Fruit fly (Drosophila melanogaster) S2 (cell line): ENCODE data around the gene Grip84.

ENCODE experiments used
- CG8478 ChIP-seq: fragments of >200 bp; optimal IDR thresholded peaks from 2 replicates; lab custom pipeline; 2018
- CTCF ChIP-seq, 2 experiments: fragments of >200 bp; optimal IDR thresholded peaks; 2 replicates each; lab custom pipeline; 2018

The Grip84 gene

dm6 chrX:19565714-19566316 lies at the start of gene Grip84, which contains the start of gene car:
TSS of gene Grip84 (minus strand) at chrX:19565764.
TSS of gene car (plus strand) at chrX:19566019.
- TF ChIP-seq CTCF (optimal IDR thresholded peaks at IDR 0.05; lab: Kevin White, UChicago), result no peak
- TF ChIP-seq CG8478 (lab: Kevin White, UChicago), result no peak

DNA sequence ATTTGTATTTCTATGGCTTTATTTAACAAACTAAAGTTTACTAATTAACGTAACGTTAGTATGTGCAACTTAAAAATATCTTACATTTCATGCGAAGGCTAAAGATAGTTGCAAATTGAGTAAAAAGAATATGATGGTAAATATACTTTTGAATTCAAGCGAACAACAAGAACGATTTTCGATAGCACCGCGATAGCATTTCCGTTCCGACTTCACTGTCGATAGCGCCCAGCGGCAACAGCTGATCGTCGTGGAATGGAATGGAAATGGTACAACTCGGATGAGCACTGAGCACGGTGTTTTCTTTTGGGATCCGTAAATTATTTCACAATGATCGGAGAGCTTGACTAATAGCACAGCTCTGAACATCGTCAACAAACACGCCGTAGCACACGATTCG lies 47.9 kb upstream of the Grip84 start:
- TF ChIP-seq CTCF (optimal IDR thresholded peaks at IDR 0.05; lab: Kevin White, UChicago) (no peak), CG8478 (lab: Kevin White, UChicago) (no peak)

dm6 chrX:19611226-19611625 lies 45.7 kb upstream of the Grip84 start, which contains the start of the genes Shawn and Tyler:
TSS of gene Shawn (plus strand) at chrX:19611526.
TSS of gene Tyler (plus strand) at chrX:19611526.
- TF ChIP-seq CG8478 (lab: Kevin White, UChicago), result no peak
- no peak for TF ChIP-seq CTCF (optimal IDR thresholded peaks at IDR 0.05; lab: Kevin White, UChicago)

- TF ChIP-seq CTCF (optimal IDR thresholded peaks at IDR 0.05; lab: Kevin White, UChicago) (no peak), CG8478 (lab: Kevin White, UChicago) (no peak)
Measured at dm6 chrX:19608042-19608609, 42.6 kb upstream of the Grip84 start.

dm6 chrX:19606971-19607370 lies 41.4 kb upstream of the Grip84 start:
- TF ChIP-seq CTCF (optimal IDR thresholded peaks at IDR 0.05; lab: Kevin White, UChicago) (no peak), CG8478 (lab: Kevin White, UChicago) (no peak)

DNA sequence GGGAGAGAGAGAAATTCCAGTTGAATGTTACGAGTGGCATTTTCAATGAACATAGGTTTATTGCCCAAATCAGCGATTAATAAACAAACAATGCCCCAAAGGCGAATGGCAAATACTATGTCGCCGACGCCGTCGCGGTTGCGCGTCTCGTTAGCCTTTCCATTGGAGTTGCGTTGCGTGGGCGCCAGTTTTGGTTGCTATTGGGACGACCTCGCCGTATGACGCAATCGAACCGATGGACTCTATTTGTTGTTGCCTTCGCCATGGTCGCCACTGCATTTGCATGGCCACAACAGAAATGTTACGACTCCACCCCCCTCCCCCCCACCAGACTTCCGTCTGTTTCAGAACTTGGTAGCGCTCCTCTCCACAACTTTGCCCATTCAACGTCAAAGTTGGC lies 41.0 kb upstream of the Grip84 start:
- TF ChIP-seq CTCF (optimal IDR thresholded peaks at IDR 0.05; lab: Kevin White, UChicago), result no peak
- TF ChIP-seq CG8478 (lab: Kevin White, UChicago), result no peak

DNA sequence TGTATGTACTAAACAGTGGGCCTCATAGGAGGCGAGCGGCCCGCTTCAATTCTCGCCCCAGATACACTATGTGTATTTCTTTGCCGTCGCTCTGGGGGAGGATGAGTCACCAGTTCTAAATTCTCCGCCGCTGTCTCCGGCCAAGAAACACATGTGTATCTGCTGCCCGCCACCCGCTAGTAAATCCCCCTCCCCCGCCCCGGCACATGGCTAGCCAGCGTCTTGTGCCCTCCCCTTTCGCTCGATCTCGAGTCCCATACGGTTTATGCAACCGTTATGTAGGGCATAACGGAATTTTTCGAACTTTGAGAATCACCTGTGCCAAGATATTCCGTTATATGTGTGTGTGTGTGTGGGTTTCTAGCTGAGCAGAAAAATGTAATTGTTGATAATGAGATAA lies 40.4 kb upstream of the Grip84 start:
- no peak for TF ChIP-seq CG8478 (lab: Kevin White, UChicago)
- TF ChIP-seq CTCF (optimal IDR thresholded peaks at IDR 0.05; lab: Kevin White, UChicago), result no peak

DNA sequence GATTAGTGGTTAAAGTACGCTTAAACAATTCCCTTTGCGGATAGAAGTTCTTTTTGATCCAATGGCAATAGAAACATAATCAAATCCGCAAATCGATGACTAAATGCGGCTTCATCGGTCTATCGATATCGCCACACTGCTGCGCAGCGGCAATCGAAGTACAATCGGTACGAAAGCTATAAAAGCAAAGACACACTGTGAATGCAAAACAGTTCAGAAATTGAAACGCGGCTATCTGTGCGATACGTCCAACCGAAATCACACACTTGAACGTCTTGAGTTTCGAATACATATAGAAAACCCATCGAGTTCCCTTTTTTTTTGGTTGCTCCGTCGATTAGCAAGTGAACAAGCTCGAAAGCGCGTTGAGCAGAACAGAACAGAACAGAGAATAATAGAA lies 39.4 kb upstream of the Grip84 start, which contains the start of gene CG14207:
Gene CG14207, plus strand, starts transcription at position 203 of the 400 bp plus-strand sequence.
- no peak for TF ChIP-seq CG8478 (lab: Kevin White, UChicago)
- TF ChIP-seq CTCF (optimal IDR thresholded peaks at IDR 0.05; lab: Kevin White, UChicago), result no peak

DNA sequence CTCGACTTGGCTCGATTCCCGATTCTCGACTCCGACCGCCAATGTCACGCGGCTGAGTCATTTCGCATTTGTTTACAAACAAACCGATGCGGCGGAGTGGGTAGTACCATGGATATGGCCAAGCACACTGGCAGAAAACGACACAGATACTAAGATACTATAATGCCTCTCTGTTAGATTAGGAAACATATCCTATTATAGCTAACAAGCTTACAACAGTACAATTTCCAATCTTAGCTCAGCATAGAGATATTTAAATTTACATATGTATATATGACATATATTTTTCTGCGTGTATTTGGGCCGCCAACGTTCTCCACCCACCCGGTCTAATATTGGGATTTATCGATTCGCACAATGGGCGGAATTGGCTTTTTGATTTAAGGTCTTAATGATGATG lies 38.4 kb upstream of the Grip84 start:
- TF ChIP-seq CG8478 (lab: Kevin White, UChicago) (no peak), CTCF (optimal IDR thresholded peaks at IDR 0.05; lab: Kevin White, UChicago) (no peak)

DNA sequence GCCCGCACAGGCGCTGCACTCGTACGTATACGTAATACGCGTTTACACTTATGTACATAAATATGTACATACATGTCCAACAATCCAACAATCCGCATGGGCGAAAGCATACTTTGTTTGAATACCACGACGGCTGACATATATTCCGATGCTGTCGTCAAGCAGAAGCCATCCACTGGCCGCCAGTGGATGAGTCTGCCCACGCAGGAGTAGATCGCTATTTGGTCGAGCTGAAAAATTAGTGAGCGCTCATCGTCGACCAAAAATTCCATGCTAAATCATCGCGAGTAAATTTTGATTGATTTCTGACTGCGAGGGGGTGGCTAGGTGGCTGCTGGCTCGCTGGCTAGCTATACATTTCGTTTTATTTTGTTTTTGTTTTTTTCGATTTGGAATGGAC lies 36.9 kb upstream of the Grip84 start:
- TF ChIP-seq CG8478 (lab: Kevin White, UChicago) (no peak), CTCF (optimal IDR thresholded peaks at IDR 0.05; lab: Kevin White, UChicago) (no peak)

dm6 chrX:19601644-19602043 lies 36.1 kb upstream of the Grip84 start, which contains the start of gene CG14220:
TSS of gene CG14220 (minus strand) at chrX:19601851.
- no peak for TF ChIP-seq CG8478 (lab: Kevin White, UChicago)
- TF ChIP-seq CTCF (optimal IDR thresholded peaks at IDR 0.05; lab: Kevin White, UChicago), result no peak

dm6 chrX:19598503-19598902 lies 32.9 kb upstream of the Grip84 start:
- TF ChIP-seq CG8478 (lab: Kevin White, UChicago) (no peak), CTCF (optimal IDR thresholded peaks at IDR 0.05; lab: Kevin White, UChicago) (no peak)

dm6 chrX:19597684-19598363 lies 32.3 kb upstream of the Grip84 start, which contains the start of gene RpS10b:
TSS of gene RpS10b (plus strand) at chrX:19598031.
- TF ChIP-seq CTCF (optimal IDR thresholded peaks at IDR 0.05; lab: Kevin White, UChicago), result no peak
- TF ChIP-seq CG8478 (lab: Kevin White, UChicago), result no peak

- TF ChIP-seq CTCF (optimal IDR thresholded peaks at IDR 0.05; lab: Kevin White, UChicago), result no peak
- no peak for TF ChIP-seq CG8478 (lab: Kevin White, UChicago)
Measured at dm6 chrX:19595862-19596261, 30.3 kb upstream of the Grip84 start.

dm6 chrX:19592309-19592708 lies 26.7 kb upstream of the Grip84 start, which contains the start of gene CG14205:
TSS of gene CG14205 (plus strand) at chrX:19592609.
- TF ChIP-seq CG8478 (lab: Kevin White, UChicago), result no peak
- TF ChIP-seq CTCF (optimal IDR thresholded peaks at IDR 0.05; lab: Kevin White, UChicago), result no peak
